Worm (Caenorhabditis elegans) whole organism, L4/young adult: ENCODE data around the gene str-86.

Experiments used
- W03F9.2 ChIP-seq: fragments of 150-350 bp; optimal IDR thresholded peaks from 2 replicates; lab custom pipeline; 2014; ENCODE audit warnings: missing biosample characterization, missing genetic modification characterization
- him-1 ChIP-seq: sonication (generic microtip); optimal IDR thresholded peaks from 2 replicates; lab custom pipeline; 2016; ENCODE audit warnings: missing genotype, missing genetic modification reagents, missing genetic modification characterization, missing compliant biosample characterization

- TF ChIP-seq W03F9.2 (no peak), him-1 (tag; lab: Kevin White, UChicago) (no peak)
Observed at ce11 chrV:8972271-8972670, 11.2 kb downstream of the str-86 start, which contains the start of gene nhr-195.
